Fruit fly (Drosophila melanogaster): ENCODE results near the gene Men.

DNA sequence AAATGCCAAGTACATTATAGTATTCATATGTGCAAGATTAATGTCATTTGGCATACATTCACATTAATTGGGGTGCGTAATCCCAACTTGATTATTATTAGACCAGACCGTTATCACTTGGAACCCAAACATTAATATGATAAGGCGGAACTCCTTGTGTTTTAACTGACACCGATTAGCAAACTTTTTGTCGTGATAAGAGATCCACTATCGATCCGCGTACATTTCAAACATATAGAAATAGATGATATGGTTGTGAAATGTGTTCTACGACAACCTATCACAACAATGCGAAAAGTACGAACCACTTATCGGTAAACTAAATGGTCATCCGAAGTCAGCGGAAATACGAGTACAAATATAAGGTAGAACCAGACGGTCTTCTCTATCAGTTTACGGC, 17.0 kb upstream of the Men start, which contains the start of gene Ugt37A2:
- TF ChIP-seq usp (GFP tag; optimal IDR thresholded peaks at IDR 0.05) (no peak), pan (optimal IDR thresholded peaks at IDR 0.05) (no peak), Dll (optimal IDR thresholded peaks at IDR 0.05) (no peak), CG8478 (optimal IDR thresholded peaks at IDR 0.05) (no peak), EcR (GFP tag; optimal IDR thresholded peaks at IDR 0.05) (no peak), psq (optimal IDR thresholded peaks at IDR 0.05) (no peak)

Measured in whole organism.